Fruit fly (Drosophila melanogaster) whole organism, embryonic: ENCODE results near the gene Tmep.

ENCODE experiments used
- ATbp ChIP-seq: fragments of 200-800 bp; sonication (Bioruptor generic); optimal IDR thresholded peaks from 2 replicates; lab custom pipeline; 2017; ENCODE audit warnings: missing biosample characterization, mild to moderate bottlenecking, missing genetic modification characterization, missing genetic modification reagents
- Ada2b ChIP-seq: fragments of 200-800 bp; sonication (Bioruptor generic); IDR thresholded peaks from 2 replicates; pipeline ENCODE4 v1.3.6; 2022; ENCODE audit warnings: missing biosample characterization, missing genetic modification characterization
- CG10366 ChIP-seq: fragments of 200-800 bp; sonication (Bioruptor generic); IDR thresholded peaks from 2 replicates; pipeline ENCODE4 v1.3.6; 2022; ENCODE audit warnings: missing biosample characterization, missing genetic modification characterization
- CG12769 ChIP-seq: fragments of 200-800 bp; sonication (Bioruptor generic); optimal IDR thresholded peaks from 2 replicates; lab custom pipeline; 2019; ENCODE audit warnings: missing biosample characterization, mild to moderate bottlenecking, missing genetic modification characterization, moderate library complexity
- CG2199 ChIP-seq: fragments of 200-800 bp; sonication (Bioruptor generic); IDR thresholded peaks from 3 replicates; pipeline ENCODE4 v1.3.6; 2022; ENCODE audit warnings: missing biosample characterization, missing genetic modification characterization
- CG2678 ChIP-seq: fragments of 200-800 bp; sonication (Bioruptor generic); optimal IDR thresholded peaks from 3 replicates; lab custom pipeline; 2019; ENCODE audit warnings: missing biosample characterization, mild to moderate bottlenecking, missing genetic modification characterization, moderate library complexity
- CG2889 ChIP-seq: fragments of 200-800 bp; sonication (Bioruptor generic); IDR thresholded peaks from 3 replicates; pipeline ENCODE4 v1.3.6; 2022; ENCODE audit warnings: missing biosample characterization, missing genetic modification characterization
- CG3065 ChIP-seq: fragments of 200-800 bp; sonication (Bioruptor generic); optimal IDR thresholded peaks from 2 replicates; lab custom pipeline; 2016; ENCODE audit warnings: missing biosample characterization, missing genetic modification characterization
- CG31365 ChIP-seq: fragments of 200-800 bp; sonication (Bioruptor generic); optimal IDR thresholded peaks from 2 replicates; lab custom pipeline; 2018; ENCODE audit warnings: missing biosample characterization, mild to moderate bottlenecking, missing genetic modification characterization
- CG33213 ChIP-seq: fragments of 200-800 bp; sonication (Bioruptor generic); optimal IDR thresholded peaks from 3 replicates; lab custom pipeline; 2016; ENCODE audit warnings: missing biosample characterization, missing genetic modification characterization
- CG6175 ChIP-seq: fragments of 200-800 bp; sonication (Bioruptor generic); IDR thresholded peaks from 3 replicates; pipeline ENCODE4 v1.3.6; 2022; ENCODE audit warnings: missing biosample characterization, missing genetic modification characterization
- CG6689 ChIP-seq: fragments of 200-800 bp; sonication (Bioruptor generic); IDR thresholded peaks from 2 replicates; pipeline ENCODE4 v1.3.6; 2022; ENCODE audit warnings: missing biosample characterization, missing genetic modification characterization
- CG7839 ChIP-seq: fragments of 200-800 bp; sonication (Bioruptor generic); optimal IDR thresholded peaks from 3 replicates; lab custom pipeline; 2018; ENCODE audit warnings: missing biosample characterization, mild to moderate bottlenecking, missing genetic modification characterization, moderate library complexity
- CG8765 ChIP-seq: fragments of 200-800 bp; sonication (Bioruptor generic); IDR thresholded peaks from 2 replicates; pipeline ENCODE4 v1.3.6; 2022; ENCODE audit warnings: missing biosample characterization, missing genetic modification characterization
- CG9215 ChIP-seq: fragments of 200-800 bp; sonication (Bioruptor generic); IDR thresholded peaks from 2 replicates; pipeline ENCODE4 v1.3.6; 2022; ENCODE audit warnings: missing biosample characterization, missing genetic modification characterization
- CG9609 ChIP-seq: fragments of 200-800 bp; sonication (Bioruptor generic); optimal IDR thresholded peaks from 3 replicates; lab custom pipeline; 2016; ENCODE audit warnings: missing biosample characterization, missing genetic modification characterization
- CTCF ChIP-seq: fragments of 200-800 bp; sonication (Bioruptor generic); optimal IDR thresholded peaks from 2 replicates; lab custom pipeline; 2017; ENCODE audit warnings: missing biosample characterization, mild to moderate bottlenecking, missing genetic modification characterization, moderate library complexity
- D19A ChIP-seq: fragments of 200-800 bp; optimal IDR thresholded peaks from 3 replicates; lab custom pipeline; 2019; ENCODE audit warnings: missing biosample characterization, mild to moderate bottlenecking, missing genetic modification characterization, moderate library complexity
- H2.0 ChIP-seq: fragments of 200-800 bp; sonication (Bioruptor generic); IDR thresholded peaks from 2 replicates; pipeline ENCODE4 v1.3.6; 2022; ENCODE audit warnings: missing biosample characterization, missing genetic modification characterization
- MTF-1 ChIP-seq: fragments of 200-800 bp; sonication (Bioruptor generic); optimal IDR thresholded peaks from 2 replicates; lab custom pipeline; 2018; ENCODE audit warnings: missing biosample characterization, mild to moderate bottlenecking, missing genetic modification characterization, borderline replicate concordance
- Med ChIP-seq: fragments of 200-800 bp; sonication (Bioruptor generic); peaks from one replicate; lab custom pipeline; 2016; ENCODE audit warnings: missing biosample characterization, missing genetic modification characterization, mild to moderate bottlenecking, inconsistent platforms, moderate library complexity
- NC2α ChIP-seq: fragments of 200-800 bp; sonication (Bioruptor generic); optimal IDR thresholded peaks from 2 replicates; lab custom pipeline; 2016; ENCODE audit warnings: missing biosample characterization, missing genetic modification characterization
- Optix ChIP-seq: fragments of 200-800 bp; sonication (Bioruptor generic); IDR thresholded peaks from 3 replicates; pipeline ENCODE4 v1.3.6; 2022; ENCODE audit warnings: missing biosample characterization, missing genetic modification characterization
- Ptx1 ChIP-seq: fragments of 200-800 bp; sonication (Bioruptor generic); IDR thresholded peaks from 2 replicates; pipeline ENCODE4 v1.3.6; 2022; ENCODE audit warnings: missing biosample characterization, missing genetic modification characterization
- Rfx ChIP-seq: fragments of 200-800 bp; sonication (Bioruptor generic); IDR thresholded peaks from 2 replicates; pipeline ENCODE4 v1.3.6; 2022; ENCODE audit warnings: missing biosample characterization, missing genetic modification characterization
- Side ChIP-seq: fragments of 200-800 bp; sonication (Bioruptor generic); optimal IDR thresholded peaks from 2 replicates; lab custom pipeline; 2016; ENCODE audit warnings: missing biosample characterization, missing genetic modification characterization
- Sry-δ ChIP-seq: fragments of 200-800 bp; sonication (Bioruptor generic); optimal IDR thresholded peaks from 2 replicates; lab custom pipeline; 2016; ENCODE audit warnings: missing biosample characterization, missing genetic modification characterization
- TFAM ChIP-seq: fragments of 200-800 bp; sonication (Bioruptor generic); optimal IDR thresholded peaks from 2 replicates; lab custom pipeline; 2017; ENCODE audit warnings: missing biosample characterization, missing genetic modification characterization, inconsistent platforms
- Xbp1 ChIP-seq: fragments of 200-800 bp; sonication (Bioruptor generic); optimal IDR thresholded peaks from 3 replicates; lab custom pipeline; 2016; ENCODE audit warnings: missing biosample characterization, mild to moderate bottlenecking, missing genetic modification characterization
- amos ChIP-seq: fragments of 200-800 bp; sonication (Bioruptor generic); IDR thresholded peaks from 2 replicates; pipeline ENCODE4 v1.3.6; 2022; ENCODE audit warnings: missing biosample characterization, missing genetic modification characterization; ENCODE audit not compliant: partially characterized antibody
- br ChIP-seq: fragments of >200 bp; optimal IDR thresholded peaks from 2 replicates; lab custom pipeline; 2017
- cg ChIP-seq: fragments of 200-800 bp; sonication (Bioruptor generic); optimal IDR thresholded peaks from 3 replicates; lab custom pipeline; 2019; ENCODE audit warnings: missing biosample characterization, mild to moderate bottlenecking, missing genetic modification characterization, moderate library complexity
- chn ChIP-seq: fragments of 200-800 bp; sonication (Bioruptor generic); optimal IDR thresholded peaks from 2 replicates; lab custom pipeline; 2016; ENCODE audit warnings: missing biosample characterization, missing genetic modification characterization
- dmrt99B ChIP-seq: fragments of 200-800 bp; sonication (Bioruptor generic); optimal IDR thresholded peaks from 2 replicates; lab custom pipeline; 2018; ENCODE audit warnings: missing biosample characterization, mild to moderate bottlenecking, missing genetic modification characterization, moderate library complexity
- ems ChIP-seq: fragments of 200-800 bp; sonication (Bioruptor generic); optimal IDR thresholded peaks from 3 replicates; lab custom pipeline; 2016; ENCODE audit warnings: missing biosample characterization, missing genetic modification characterization
- grau ChIP-seq: fragments of 200-800 bp; optimal IDR thresholded peaks from 3 replicates; lab custom pipeline; 2019; ENCODE audit warnings: missing biosample characterization, mild to moderate bottlenecking, missing genetic modification characterization, moderate library complexity
- hkb ChIP-seq, 2 experiments: fragments of 200-800 bp in 1 of 2; fragments of >200 bp in 1 of 2; sonication (Bioruptor generic) in 1 of 2; IDR thresholded peaks in 1 of 2; optimal IDR thresholded peaks in 1 of 2; 2 replicates each; pipeline versions ENCODE4 v1.3.6 to Lab custom; 2017 to 2022; ENCODE audit warnings: missing biosample characterization in 1 of 2, missing genetic modification characterization in 1 of 2
- jumu ChIP-seq: fragments of 200-800 bp; sonication (Bioruptor generic); optimal IDR thresholded peaks from 3 replicates; lab custom pipeline; 2016; ENCODE audit warnings: missing biosample characterization, missing genetic modification characterization
- nau ChIP-seq: fragments of 200-800 bp; sonication (Bioruptor generic); optimal IDR thresholded peaks from 3 replicates; lab custom pipeline; 2017; ENCODE audit warnings: missing biosample characterization, mild to moderate bottlenecking, missing genetic modification characterization, missing genetic modification reagents
- org-1 ChIP-seq: fragments of 200-800 bp; sonication (Bioruptor generic); optimal IDR thresholded peaks from 2 replicates; lab custom pipeline; 2017; ENCODE audit warnings: missing biosample characterization, missing genetic modification characterization
- p53 ChIP-seq: fragments of 200-800 bp; sonication (Bioruptor generic); optimal IDR thresholded peaks from 2 replicates; lab custom pipeline; 2016; ENCODE audit warnings: missing biosample characterization, missing genetic modification characterization
- psq ChIP-seq: fragments of 200-800 bp; sonication (Bioruptor generic); optimal IDR thresholded peaks from 2 replicates; lab custom pipeline; 2017; ENCODE audit warnings: missing biosample characterization, missing genetic modification characterization
- trh ChIP-seq: fragments of 200-800 bp; sonication (Bioruptor generic); optimal IDR thresholded peaks from 2 replicates; lab custom pipeline; 2016; ENCODE audit warnings: missing biosample characterization, missing genetic modification characterization

Tmep gene

DNA sequence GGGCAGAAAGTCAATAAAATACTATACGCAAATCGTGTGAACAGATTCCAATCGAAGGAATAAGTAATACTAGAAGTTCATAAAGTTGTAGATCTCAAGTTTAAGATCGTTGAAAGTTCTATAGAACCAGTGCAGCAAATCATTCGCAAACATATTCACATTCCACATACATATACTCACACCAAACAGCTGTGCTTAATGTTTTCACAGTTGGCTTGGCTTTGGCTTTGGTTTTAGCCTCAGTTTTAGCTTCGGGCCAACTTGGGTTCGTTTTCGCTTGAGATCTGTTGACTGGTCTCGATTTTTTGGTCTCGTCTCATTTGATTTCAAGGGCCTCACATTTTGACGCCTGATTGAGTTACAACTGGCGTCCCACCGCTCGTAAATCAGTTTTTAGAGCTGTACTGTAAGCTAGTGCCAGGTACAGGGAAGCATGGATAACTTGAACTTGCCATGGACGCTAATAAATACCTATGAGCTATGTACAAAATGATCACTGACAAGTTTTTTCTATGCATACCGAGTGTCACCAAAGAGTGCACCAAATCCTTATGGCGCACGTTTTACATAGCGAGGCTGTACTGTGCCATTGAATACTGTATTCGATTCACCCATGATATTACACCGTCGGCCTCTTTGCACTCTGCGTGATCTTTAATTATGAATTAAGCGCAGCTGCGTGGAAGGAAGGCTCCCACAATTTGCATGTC is 18.3 kb downstream of the Tmep start (continued):
- TF ChIP-seq CG7839 (tag; lab: Kevin White, UChicago) (peak; percentile 93), cg (no peak), Ada2b (GFP tag; lab: Robert Waterston, UW) (peak; percentile 93), CG9215 (GFP tag; lab: Robert Waterston, UW) (peak; percentile 82), MTF-1 (GFP tag; lab: Kevin White, UChicago) (peak; percentile 67), CG3065 (no peak), Xbp1 (peak; percentile 84), Sry-δ (GFP tag; lab: Kevin White, UChicago) (peak; percentile 48), NC2α (GFP tag; lab: Kevin White, UChicago) (no peak), CG2889 (GFP tag; lab: Robert Waterston, UW) (peak; percentile 87), p53 (GFP tag; lab: Kevin White, UChicago) (no peak), CG2678 (peak; percentile 87), CG6689 (peak; percentile 87), ems (peak; percentile 83), grau (tag; lab: Kevin White, UChicago) (peak; percentile 94), ATbp (GFP tag; lab: Kevin White, UChicago) (peak; percentile 61), CG9609 (peak; percentile 53), CG12769 (peak; percentile 94), br (lab: Kevin White, UChicago) (no peak), CG8765 (GFP tag; lab: Robert Waterston, UW) (peak; percentile 60; the same call in 1 of the 2 replicates), CG2199 (GFP tag; lab: Robert Waterston, UW) (0 out of 3 replicates have a peak, but pooled peaks have one; percentile 71), D19A (tag; lab: Kevin White, UChicago) (peak; percentile 59), amos (GFP tag; lab: Robert Waterston, UW) (no peak), nau (GFP tag; lab: Kevin White, UChicago) (peak; percentile 58), Side (GFP tag; lab: Kevin White, UChicago) (peak; percentile 81), dmrt99B (peak; percentile 88), org-1 (GFP tag; lab: Kevin White, UChicago) (peak; percentile 60), CG6175 (GFP tag; lab: Robert Waterston, UW) (0 out of 3 replicates have a peak, but pooled peaks have one; percentile 49), H2.0 (GFP tag; lab: Robert Waterston, UW) (peak; percentile 88), psq (GFP tag; lab: Kevin White, UChicago) (no peak), Optix (GFP tag; lab: Robert Waterston, UW) (peak; percentile 78; the same call in 2 of the 3 replicates), CG10366 (GFP tag; lab: Robert Waterston, UW) (peak; percentile 87), CG31365 (peak; percentile 58), trh (peak; percentile 65), CTCF (GFP tag; lab: Kevin White, UChicago) (peak; percentile 21), jumu (GFP tag; lab: Kevin White, UChicago) (peak; percentile 65), Rfx (GFP tag; lab: Robert Waterston, UW) (peak; percentile 95), TFAM (GFP tag; lab: Kevin White, UChicago) (no peak), chn (GFP tag; lab: Kevin White, UChicago) (peak; percentile 56), Ptx1 (GFP tag; lab: Robert Waterston, UW) (peak; percentile 92), CG33213 (GFP tag; lab: Kevin White, UChicago) (peak; percentile 69), hkb (optimal IDR thresholded peaks at IDR 0.05; lab: Kevin White, UChicago) (no peak), hkb (GFP tag; IDR thresholded peaks at IDR 0.05; lab: Robert Waterston, UW) (peak; percentile 91), Med (peak; percentile 99)
